Worm (Caenorhabditis elegans) whole organism, L1 larva: ENCODE results near the gene nhr-132.

Experiments
- blmp-1 ChIP-seq: fragments of 150-350 bp; optimal IDR thresholded peaks from 2 replicates; lab custom pipeline; 2014; ENCODE audit warnings: missing biosample characterization, missing genetic modification characterization
- unc-62 ChIP-seq: fragments of 150-350 bp; optimal IDR thresholded peaks from 2 replicates; lab custom pipeline; 2014; ENCODE audit warnings: missing biosample characterization, missing genetic modification reagents, missing genetic modification characterization

ce11 chrV:501230-501629 is 33.0 kb upstream of the nhr-132 start, which contains the start of gene str-256:
- TF ChIP-seq unc-62 (GFP tag; lab: Kevin White, UChicago), result no peak
- TF ChIP-seq blmp-1 (tag; lab: Kevin White, UChicago), result no peak
